Fruit fly (Drosophila melanogaster): Measurements from ENCODE around the gene sturkopf.

The sturkopf gene

dm6 chr3L:1313039-1313766 is at the start of gene sturkopf, which contains the start of gene Herc4 (continued):
- TF ChIP-seq Jarid2 (GFP tag; optimal IDR thresholded peaks at IDR 0.05) (no peak), crc (GFP tag; optimal IDR thresholded peaks at IDR 0.05) (peak; percentile 78), Drgx (GFP tag; IDR thresholded peaks at IDR 0.05) (0 out of 2 replicates have a peak, but pooled peaks have one; percentile 27), Stat92E (GFP tag; optimal IDR thresholded peaks at IDR 0.05) (no peak), CG3847 (GFP tag; IDR thresholded peaks at IDR 0.05) (peak; percentile 62), CG1233 (GFP tag; optimal IDR thresholded peaks at IDR 0.05) (peak; percentile 59), HLH3B (GFP tag; IDR thresholded peaks at IDR 0.05) (peak; percentile 48), CG2712 (tag; optimal IDR thresholded peaks at IDR 0.05) (peak; percentile 73), amos (GFP tag; IDR thresholded peaks at IDR 0.05; ENCODE audit: partially characterized antibody) (no peak), mirr (GFP tag; optimal IDR thresholded peaks at IDR 0.05) (peak; percentile 34), pan (optimal IDR thresholded peaks at IDR 0.05) (no peak), pan (GFP tag; optimal IDR thresholded peaks at IDR 0.05 in 1 of 2, IDR thresholded peaks at IDR 0.05 in 1 of 2) (peak in 1 of 2 experiments; percentile 53), CG7928 (GFP tag; optimal IDR thresholded peaks at IDR 0.05) (peak; percentile 95), CG3281 (GFP tag; optimal IDR thresholded peaks at IDR 0.05) (peak; percentile 68), Blimp-1 (GFP tag; optimal IDR thresholded peaks at IDR 0.05) (no peak), CG12155 (GFP tag; optimal IDR thresholded peaks at IDR 0.05) (peak; percentile 73), chn (GFP tag; optimal IDR thresholded peaks at IDR 0.05) (peak; percentile 59), so (GFP tag; IDR thresholded peaks at IDR 0.05) (0 out of 3 replicates have a peak, but pooled peaks have one; percentile 6), CG18476 (GFP tag; optimal IDR thresholded peaks at IDR 0.05) (peak; percentile 43), CG15601 (tag; optimal IDR thresholded peaks at IDR 0.05) (no peak), trem (tag; optimal IDR thresholded peaks at IDR 0.05) (peak; percentile 98), CG17802 (tag; optimal IDR thresholded peaks at IDR 0.05) (no peak), Dek (tag; optimal IDR thresholded peaks at IDR 0.05) (peak; percentile 83), CG7963 (GFP tag; IDR thresholded peaks at IDR 0.05; ENCODE audit: partially characterized antibody) (no peak), HLH54F (GFP tag; optimal IDR thresholded peaks at IDR 0.05) (peak; percentile 81), sug (tag; optimal IDR thresholded peaks at IDR 0.05) (peak; percentile 83), lilli (GFP tag; optimal IDR thresholded peaks at IDR 0.05) (peak; percentile 80), CG10147 (GFP tag; optimal IDR thresholded peaks at IDR 0.05) (peak; percentile 55), CG12219 (GFP tag; optimal IDR thresholded peaks at IDR 0.05) (peak; percentile 29), btn (GFP tag; optimal IDR thresholded peaks at IDR 0.05) (no peak), Usf (GFP tag; optimal IDR thresholded peaks at IDR 0.05) (peak; percentile 54), BtbVII (GFP tag; optimal IDR thresholded peaks at IDR 0.05) (peak; percentile 48), pzg (GFP tag; optimal IDR thresholded peaks at IDR 0.05) (peak; percentile 59), CG6765 (GFP tag; optimal IDR thresholded peaks at IDR 0.05) (peak; percentile 43), CG5180 (GFP tag; optimal IDR thresholded peaks at IDR 0.05) (no peak), NC2α (GFP tag; optimal IDR thresholded peaks at IDR 0.05) (peak; percentile 22), emc (GFP tag; optimal IDR thresholded peaks at IDR 0.05) (no peak), Awh (GFP tag; IDR thresholded peaks at IDR 0.05) (no peak), grau (tag; optimal IDR thresholded peaks at IDR 0.05) (peak; percentile 78), sens (GFP tag) (peak; percentile 97), CG7786 (GFP tag; optimal IDR thresholded peaks at IDR 0.05) (peak; percentile 68), Dad (GFP tag; optimal IDR thresholded peaks at IDR 0.05) (peak; percentile 40), ssp (GFP tag; IDR thresholded peaks at IDR 0.05) (0 out of 2 replicates have a peak, but pooled peaks have one; percentile 16), CG31365 (tag; optimal IDR thresholded peaks at IDR 0.05) (no peak), NC2β (GFP tag; optimal IDR thresholded peaks at IDR 0.05) (peak; percentile 54), Taf1 (GFP tag; IDR thresholded peaks at IDR 0.05) (peak; percentile 10; the same call in 1 of the 2 replicates), lmd (GFP tag; IDR thresholded peaks at IDR 0.05) (peak; percentile 65; the same call in 1 of the 2 replicates), B-H1 (GFP tag; IDR thresholded peaks at IDR 0.05) (peak; percentile 16; the same call in 1 of the 3 replicates), NfI (GFP tag; optimal IDR thresholded peaks at IDR 0.05) (peak; percentile 72)

Data from whole organism, embryonic.